Fruit fly (Drosophila melanogaster): ENCODE measurements around the gene TfIIEbeta.
A peak's percentile ranks its signal among the peaks of the same experiment; 100 is the strongest.

The TfIIEbeta gene

DNA sequence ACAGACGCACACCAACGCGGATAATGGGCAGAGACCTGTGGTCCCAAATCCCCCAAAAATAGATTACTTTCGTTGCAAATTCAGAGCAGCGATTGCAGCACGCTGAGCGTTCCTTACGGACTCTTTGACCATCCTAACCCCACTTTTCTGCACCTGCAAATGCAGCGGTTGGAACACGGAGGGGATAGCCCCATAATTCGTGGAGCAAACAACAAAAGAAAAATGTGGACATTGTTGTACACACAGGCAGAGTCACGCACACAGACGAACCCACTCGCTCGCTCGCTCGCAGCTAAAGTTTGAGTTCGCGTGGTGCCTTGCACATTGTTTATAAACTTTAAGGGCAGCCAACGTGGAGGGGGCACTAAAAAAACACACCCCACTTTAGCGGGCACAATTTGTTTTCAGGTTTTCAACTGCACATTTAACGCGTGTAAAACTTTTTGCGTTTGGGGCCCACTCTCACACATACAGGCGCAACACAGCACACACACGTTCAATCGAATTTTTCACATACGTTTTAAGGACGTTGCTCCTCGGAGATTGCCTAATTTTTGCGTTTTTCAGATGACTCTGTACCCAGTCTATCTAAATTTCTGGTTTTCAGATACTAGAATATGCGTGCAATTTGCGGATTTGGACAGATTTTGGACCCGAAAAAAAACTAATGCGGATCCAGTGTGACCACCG, 33.1 kb upstream of the TfIIEbeta start:
- TF ChIP-seq pad (GFP tag; optimal IDR thresholded peaks at IDR 0.05), result peak; percentile 35
- peak; percentile 79 for TF ChIP-seq Mnt (GFP tag; optimal IDR thresholded peaks at IDR 0.05)
- TF ChIP-seq cic (GFP tag; optimal IDR thresholded peaks at IDR 0.05), result peak; percentile 4
- TF ChIP-seq ovo (GFP tag; optimal IDR thresholded peaks at IDR 0.05), result no peak
- no peak for TF ChIP-seq CG33017 (tag; optimal IDR thresholded peaks at IDR 0.05)

DNA sequence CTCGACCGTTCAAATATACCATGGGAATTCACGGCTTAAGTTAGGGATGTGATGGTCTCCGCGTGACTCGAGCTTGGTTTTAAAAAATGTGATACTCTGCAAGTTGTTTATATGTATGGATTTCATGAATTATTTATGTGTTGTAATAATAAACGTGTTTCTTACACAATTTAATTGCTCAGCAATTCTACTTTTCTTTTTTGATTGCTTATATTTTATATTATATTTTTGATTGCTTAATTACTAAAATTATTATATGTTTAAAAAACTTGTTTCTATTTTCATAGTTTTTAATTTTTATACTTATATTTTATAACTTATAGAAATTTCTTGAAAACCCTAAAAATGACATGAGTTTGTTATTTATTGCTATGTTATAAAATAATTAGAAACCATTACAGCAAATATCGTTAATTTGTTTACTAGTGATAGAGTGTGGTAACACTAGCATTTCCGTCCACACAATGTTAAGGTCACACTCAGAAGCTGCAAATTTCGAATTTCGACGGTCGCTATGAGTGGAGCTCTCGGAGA, 32.5 kb upstream of the TfIIEbeta start, which contains the start of the genes ago and CG1265:
TSS of gene ago (minus strand) at position 6 of the 534 bp plus-strand sequence.
TSS of gene CG1265 (plus strand) at position 476 of the 534 bp plus-strand sequence.
- TF ChIP-seq cnc (optimal IDR thresholded peaks at IDR 0.05) (no peak), CG11617 (GFP tag; optimal IDR thresholded peaks at IDR 0.05) (peak; percentile 59), CG14711 (tag; optimal IDR thresholded peaks at IDR 0.05) (peak; percentile 64), pad (GFP tag; optimal IDR thresholded peaks at IDR 0.05) (peak; percentile 44), CG7045 (GFP tag; optimal IDR thresholded peaks at IDR 0.05) (peak; percentile 50), tj (GFP tag; optimal IDR thresholded peaks at IDR 0.05) (peak; percentile 35), kay (GFP tag; ENCODE audit: borderline replicate concordance) (no peak), ovo (GFP tag; optimal IDR thresholded peaks at IDR 0.05) (peak; percentile 5), CG1620 (GFP tag; optimal IDR thresholded peaks at IDR 0.05) (peak; percentile 19), Clk (GFP tag; optimal IDR thresholded peaks at IDR 0.05) (no peak), cic (GFP tag; optimal IDR thresholded peaks at IDR 0.05) (no peak), CG12768 (GFP tag; optimal IDR thresholded peaks at IDR 0.05) (no peak), CG7101 (tag; optimal IDR thresholded peaks at IDR 0.05) (peak; percentile 73), CG33017 (tag; optimal IDR thresholded peaks at IDR 0.05) (peak; percentile 42), Crg-1 (GFP tag; optimal IDR thresholded peaks at IDR 0.05) (peak; percentile 25), bab1 (GFP tag; optimal IDR thresholded peaks at IDR 0.05) (peak; percentile 40), toe (GFP tag; optimal IDR thresholded peaks at IDR 0.05) (peak; percentile 41)

DNA sequence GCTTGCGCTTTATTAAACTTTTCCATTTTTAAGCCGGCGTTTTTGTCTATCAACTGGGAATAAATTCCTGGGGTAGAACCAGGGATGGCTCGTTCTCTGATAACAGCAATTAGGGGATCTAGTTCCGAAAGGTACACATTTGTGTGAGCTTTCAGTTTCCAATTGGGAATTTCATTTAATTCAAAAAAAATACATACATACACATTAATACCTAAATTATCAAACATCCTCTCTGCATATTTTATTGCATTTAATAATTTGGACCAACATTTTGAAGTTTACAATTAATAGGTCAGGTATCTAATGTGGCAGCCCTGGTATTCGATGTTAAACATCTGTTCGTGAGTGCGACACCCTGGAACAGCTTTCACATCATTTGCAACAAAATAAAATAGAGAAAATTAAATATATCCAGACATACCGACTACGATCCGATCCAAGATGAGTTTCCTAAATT, 27.7 kb upstream of the TfIIEbeta start, which contains the start of the genes CG15011 and CG1309:
TSS of gene CG15011 (minus strand) at position 51 of the 457 bp plus-strand sequence.
TSS of gene CG1309 (plus strand) at position 329 of the 457 bp plus-strand sequence.
- TF ChIP-seq Clk (GFP tag; optimal IDR thresholded peaks at IDR 0.05), result peak; percentile 64
- TF ChIP-seq ovo (GFP tag; optimal IDR thresholded peaks at IDR 0.05), result peak; percentile 33
- no peak for TF ChIP-seq kay (GFP tag; ENCODE audit: borderline replicate concordance)
- peak; percentile 74 for TF ChIP-seq CG7045 (GFP tag; optimal IDR thresholded peaks at IDR 0.05)
- TF ChIP-seq CG33017 (tag; optimal IDR thresholded peaks at IDR 0.05), result peak; percentile 76
- TF ChIP-seq Crg-1 (GFP tag; optimal IDR thresholded peaks at IDR 0.05), result peak; percentile 87
- peak; percentile 85 for TF ChIP-seq CG1620 (GFP tag; optimal IDR thresholded peaks at IDR 0.05)
- no peak for TF ChIP-seq CG5204 (GFP tag; optimal IDR thresholded peaks at IDR 0.05)
- TF ChIP-seq Mnt (GFP tag; optimal IDR thresholded peaks at IDR 0.05), result peak; percentile 72
- TF ChIP-seq CG14711 (tag; optimal IDR thresholded peaks at IDR 0.05), result peak; percentile 75
- TF ChIP-seq bab1 (GFP tag; optimal IDR thresholded peaks at IDR 0.05), result peak; percentile 87
- peak; percentile 31 for TF ChIP-seq cic (GFP tag; optimal IDR thresholded peaks at IDR 0.05)
- peak; percentile 93 for TF ChIP-seq toe (GFP tag; optimal IDR thresholded peaks at IDR 0.05)
- TF ChIP-seq CG7101 (tag; optimal IDR thresholded peaks at IDR 0.05), result peak; percentile 84
- peak; percentile 60 for TF ChIP-seq tj (GFP tag; optimal IDR thresholded peaks at IDR 0.05)
- TF ChIP-seq CG11617 (GFP tag; optimal IDR thresholded peaks at IDR 0.05), result peak; percentile 86
- peak; percentile 81 for TF ChIP-seq CG12768 (GFP tag; optimal IDR thresholded peaks at IDR 0.05)
- TF ChIP-seq pad (GFP tag; optimal IDR thresholded peaks at IDR 0.05), result peak; percentile 66
- TF ChIP-seq cnc (optimal IDR thresholded peaks at IDR 0.05), result no peak
- peak; percentile 81 for TF ChIP-seq Hr96 (GFP tag; optimal IDR thresholded peaks at IDR 0.05)

DNA sequence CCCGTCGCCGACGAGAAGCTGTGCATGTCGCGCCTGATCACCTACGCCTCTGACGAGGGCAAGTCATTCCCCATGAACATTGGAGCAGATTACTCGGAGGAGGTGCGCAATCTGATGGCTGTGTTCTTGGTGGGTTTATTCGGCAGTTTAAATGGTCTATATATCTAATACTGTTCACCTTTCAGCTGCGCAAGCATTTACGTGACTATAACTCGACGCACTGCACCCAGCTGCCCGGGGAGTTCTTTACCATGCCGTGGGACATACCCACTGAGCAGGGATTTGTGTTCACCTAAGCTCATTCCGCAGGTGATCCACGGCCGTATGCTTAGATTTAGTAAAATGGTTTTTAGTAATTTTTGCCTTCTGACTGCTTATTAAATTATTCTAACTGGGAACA, 25.7 kb upstream of the TfIIEbeta start:
- TF ChIP-seq CG5204 (GFP tag; optimal IDR thresholded peaks at IDR 0.05), result no peak
- TF ChIP-seq kay (GFP tag; ENCODE audit: borderline replicate concordance), result no peak
- no peak for TF ChIP-seq CG33017 (tag; optimal IDR thresholded peaks at IDR 0.05)
- no peak for TF ChIP-seq Mnt (GFP tag; optimal IDR thresholded peaks at IDR 0.05)
- no peak for TF ChIP-seq CG11617 (GFP tag; optimal IDR thresholded peaks at IDR 0.05)
- no peak for TF ChIP-seq Clk (GFP tag; optimal IDR thresholded peaks at IDR 0.05)
- TF ChIP-seq ovo (GFP tag; optimal IDR thresholded peaks at IDR 0.05), result no peak
- TF ChIP-seq pad (GFP tag; optimal IDR thresholded peaks at IDR 0.05), result no peak
- TF ChIP-seq CG1620 (GFP tag; optimal IDR thresholded peaks at IDR 0.05), result no peak
- TF ChIP-seq CG7101 (tag; optimal IDR thresholded peaks at IDR 0.05), result no peak
- no peak for TF ChIP-seq CG7045 (GFP tag; optimal IDR thresholded peaks at IDR 0.05)
- no peak for TF ChIP-seq Crg-1 (GFP tag; optimal IDR thresholded peaks at IDR 0.05)
- no peak for TF ChIP-seq bab1 (GFP tag; optimal IDR thresholded peaks at IDR 0.05)
- no peak for TF ChIP-seq tj (GFP tag; optimal IDR thresholded peaks at IDR 0.05)
- TF ChIP-seq CG12768 (GFP tag; optimal IDR thresholded peaks at IDR 0.05), result no peak
- TF ChIP-seq CG14711 (tag; optimal IDR thresholded peaks at IDR 0.05), result no peak
- no peak for TF ChIP-seq toe (GFP tag; optimal IDR thresholded peaks at IDR 0.05)

DNA sequence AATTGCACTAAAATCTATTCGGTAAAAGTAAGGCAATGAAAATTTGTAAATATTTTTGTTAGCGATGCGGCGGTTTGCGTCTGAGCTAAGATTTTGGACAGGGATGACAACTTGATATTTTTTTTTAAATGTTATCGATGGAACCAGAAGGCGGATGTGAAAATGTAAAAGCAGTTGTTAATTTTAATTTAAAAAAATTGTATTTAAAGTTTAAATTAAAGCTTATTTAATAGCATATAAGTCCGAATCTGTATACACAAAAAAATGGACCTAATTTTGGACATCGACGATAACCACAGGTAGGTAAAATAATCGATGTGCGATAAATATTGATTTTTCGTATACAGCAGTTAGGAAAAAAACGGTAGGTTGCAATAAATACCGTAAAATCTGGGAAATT, 24.5 kb upstream of the TfIIEbeta start, which contains the start of the genes CG11586 and VhaM9.7-a:
TSS of gene CG11586 (minus strand) at position 87 of the 400 bp plus-strand sequence.
TSS of gene VhaM9.7-a (plus strand) at position 322 of the 400 bp plus-strand sequence.
- no peak for TF ChIP-seq Hr96 (GFP tag; optimal IDR thresholded peaks at IDR 0.05)
- TF ChIP-seq ovo (GFP tag; optimal IDR thresholded peaks at IDR 0.05), result no peak
- peak; percentile 40 for TF ChIP-seq CG5204 (GFP tag; optimal IDR thresholded peaks at IDR 0.05)
- TF ChIP-seq Crg-1 (GFP tag; optimal IDR thresholded peaks at IDR 0.05), result no peak
- no peak for TF ChIP-seq CG12768 (GFP tag; optimal IDR thresholded peaks at IDR 0.05)
- no peak for TF ChIP-seq pad (GFP tag; optimal IDR thresholded peaks at IDR 0.05)
- TF ChIP-seq CG7045 (GFP tag; optimal IDR thresholded peaks at IDR 0.05), result no peak
- peak; percentile 39 for TF ChIP-seq Mnt (GFP tag; optimal IDR thresholded peaks at IDR 0.05)
- no peak for TF ChIP-seq Clk (GFP tag; optimal IDR thresholded peaks at IDR 0.05)
- TF ChIP-seq cnc (optimal IDR thresholded peaks at IDR 0.05), result no peak
- peak; percentile 35 for TF ChIP-seq CG14711 (tag; optimal IDR thresholded peaks at IDR 0.05)
- peak; percentile 39 for TF ChIP-seq bab1 (GFP tag; optimal IDR thresholded peaks at IDR 0.05)
- TF ChIP-seq CG7101 (tag; optimal IDR thresholded peaks at IDR 0.05), result peak; percentile 30
- TF ChIP-seq CG11617 (GFP tag; optimal IDR thresholded peaks at IDR 0.05), result peak; percentile 29
- no peak for TF ChIP-seq CG33017 (tag; optimal IDR thresholded peaks at IDR 0.05)

Measured in whole organism, adult.